Worm (Caenorhabditis elegans): ENCODE results near the gene srd-26.

ce11 chrV:14192870-14193269, 30.1 kb upstream of the srd-26 start:
- TF ChIP-seq fos-1 (tag; optimal IDR thresholded peaks at IDR 0.05) (no peak), nhr-77 (tag; optimal IDR thresholded peaks at IDR 0.05) (no peak), nfya-1 (tag; optimal IDR thresholded peaks at IDR 0.05; ENCODE audit: insufficient read depth) (no peak), pqm-1 (tag; optimal IDR thresholded peaks at IDR 0.05) (no peak), ceh-82 (tag; optimal IDR thresholded peaks at IDR 0.05) (no peak), nhr-76 (tag; optimal IDR thresholded peaks at IDR 0.05) (no peak), ama-1 (optimal IDR thresholded peaks at IDR 0.05) (no peak), nhr-11 (tag; optimal IDR thresholded peaks at IDR 0.05) (no peak)
